Worm (Caenorhabditis elegans) whole organism, late embryonic: ENCODE results near the gene rpt-4.
A peak's percentile ranks its signal among the peaks of the same experiment; 100 is the strongest.

Source experiments
- C08G9.2 ChIP-seq: sonication (generic microtip); optimal IDR thresholded peaks from 2 replicates; lab custom pipeline; 2016; ENCODE audit warnings: mild to moderate bottlenecking, missing genetic modification characterization, moderate library complexity, missing compliant biosample characterization
- T23F11.4 ChIP-seq: fragments of 200-800 bp; sonication (Bioruptor generic); optimal IDR thresholded peaks from 2 replicates; lab custom pipeline; 2018; ENCODE audit warnings: mild to moderate bottlenecking, missing genetic modification characterization, missing compliant biosample characterization
- ceh-18 ChIP-seq: sonication (generic microtip); optimal IDR thresholded peaks from 2 replicates; lab custom pipeline; 2016; ENCODE audit warnings: missing genetic modification characterization, missing compliant biosample characterization
- ceh-2 ChIP-seq: sonication (generic microtip); optimal IDR thresholded peaks from 2 replicates; lab custom pipeline; 2016; ENCODE audit warnings: missing genotype, missing genetic modification characterization, missing compliant biosample characterization
- ceh-24 ChIP-seq: sonication (generic microtip); optimal IDR thresholded peaks from 2 replicates; lab custom pipeline; 2016; ENCODE audit warnings: mild to moderate bottlenecking, missing genetic modification characterization, missing compliant biosample characterization
- ceh-31 ChIP-seq: sonication (generic microtip); optimal IDR thresholded peaks from 2 replicates; lab custom pipeline; 2016; ENCODE audit warnings: missing genetic modification characterization, missing compliant biosample characterization
- ceh-45 ChIP-seq: fragments of 200-800 bp; sonication (Bioruptor generic); IDR thresholded peaks from 2 replicates; pipeline ENCODE4 v1.3.6; 2022; ENCODE audit warnings: missing genetic modification reagents, missing genetic modification characterization, missing compliant biosample characterization
- ceh-48 ChIP-seq: sonication (generic microtip); optimal IDR thresholded peaks from 2 replicates; lab custom pipeline; 2016; ENCODE audit warnings: missing genetic modification characterization, inconsistent platforms, missing compliant biosample characterization
- dmd-4 ChIP-seq: sonication (generic microtip); optimal IDR thresholded peaks from 2 replicates; lab custom pipeline; 2016; ENCODE audit warnings: borderline replicate concordance, missing genetic modification characterization, missing compliant biosample characterization
- ets-4 ChIP-seq: sonication (generic microtip); optimal IDR thresholded peaks from 2 replicates; lab custom pipeline; 2016; ENCODE audit warnings: missing genetic modification characterization, missing compliant biosample characterization
- fax-1 ChIP-seq: sonication (generic microtip); optimal IDR thresholded peaks from 2 replicates; lab custom pipeline; 2016; ENCODE audit warnings: missing genotype, missing genetic modification characterization, missing compliant biosample characterization
- gmeb-2 ChIP-seq: sonication (generic microtip); optimal IDR thresholded peaks from 2 replicates; lab custom pipeline; 2016; ENCODE audit warnings: missing genetic modification characterization, inconsistent platforms, missing compliant biosample characterization
- hlh-13 ChIP-seq: fragments of 200-800 bp; sonication (Bioruptor generic); optimal IDR thresholded peaks from 2 replicates; lab custom pipeline; 2018; ENCODE audit warnings: mild to moderate bottlenecking, missing genetic modification characterization, missing compliant biosample characterization
- hlh-6 ChIP-seq: sonication (generic microtip); optimal IDR thresholded peaks from 2 replicates; lab custom pipeline; 2016; ENCODE audit warnings: missing genotype, missing genetic modification characterization, missing compliant biosample characterization
- lin-11 ChIP-seq: fragments of 200-800 bp; sonication (Bioruptor generic); optimal IDR thresholded peaks from 2 replicates; lab custom pipeline; 2018; ENCODE audit warnings: mild to moderate bottlenecking, missing genetic modification characterization, missing compliant biosample characterization
- madf-2 ChIP-seq: sonication (generic microtip); optimal IDR thresholded peaks from 2 replicates; lab custom pipeline; 2017; ENCODE audit warnings: missing genetic modification characterization, missing compliant biosample characterization
- nfya-1 ChIP-seq: sonication (generic microtip); optimal IDR thresholded peaks from 2 replicates; lab custom pipeline; 2017; ENCODE audit warnings: missing genetic modification characterization, mild to moderate bottlenecking, missing compliant biosample characterization, antibody characterized with exemption, moderate library complexity
- nhr-232 ChIP-seq: sonication (generic microtip); optimal IDR thresholded peaks from 2 replicates; lab custom pipeline; 2016; ENCODE audit warnings: missing genetic modification characterization, missing compliant biosample characterization
- npax-4 ChIP-seq: sonication (generic microtip); optimal IDR thresholded peaks from 2 replicates; lab custom pipeline; 2016; ENCODE audit warnings: missing genetic modification characterization, missing compliant biosample characterization
- pag-3 ChIP-seq: sonication (generic microtip); optimal IDR thresholded peaks from 2 replicates; lab custom pipeline; 2016; ENCODE audit warnings: missing compliant biosample characterization, missing genetic modification characterization, borderline replicate concordance
- pqm-1 ChIP-seq: sonication (generic microtip); optimal IDR thresholded peaks from 2 replicates; lab custom pipeline; 2016; ENCODE audit warnings: missing genetic modification characterization, missing compliant biosample characterization
- ref-2 ChIP-seq: sonication (generic microtip); optimal IDR thresholded peaks from 2 replicates; lab custom pipeline; 2016; ENCODE audit warnings: missing genetic modification characterization, missing compliant biosample characterization
- sox-4 ChIP-seq: sonication (generic microtip); optimal IDR thresholded peaks from 2 replicates; lab custom pipeline; 2017; ENCODE audit warnings: mild to moderate bottlenecking, missing genetic modification characterization, inconsistent platforms, missing compliant biosample characterization
- syd-9 ChIP-seq: sonication (generic microtip); optimal IDR thresholded peaks from 2 replicates; lab custom pipeline; 2016; ENCODE audit warnings: mild to moderate bottlenecking, missing genetic modification characterization, moderate library complexity, missing compliant biosample characterization
- tbx-7 ChIP-seq: sonication (generic microtip); optimal IDR thresholded peaks from 2 replicates; lab custom pipeline; 2016; ENCODE audit warnings: missing genotype, missing genetic modification characterization, missing compliant biosample characterization
- unc-55 ChIP-seq: sonication (generic microtip); optimal IDR thresholded peaks from 2 replicates; lab custom pipeline; 2017; ENCODE audit warnings: missing biosample characterization, missing genetic modification reagents, missing genetic modification characterization
- ztf-16 ChIP-seq: sonication (generic microtip); optimal IDR thresholded peaks from 2 replicates; lab custom pipeline; 2017; ENCODE audit warnings: missing genetic modification characterization, missing compliant biosample characterization

Gene rpt-4

DNA sequence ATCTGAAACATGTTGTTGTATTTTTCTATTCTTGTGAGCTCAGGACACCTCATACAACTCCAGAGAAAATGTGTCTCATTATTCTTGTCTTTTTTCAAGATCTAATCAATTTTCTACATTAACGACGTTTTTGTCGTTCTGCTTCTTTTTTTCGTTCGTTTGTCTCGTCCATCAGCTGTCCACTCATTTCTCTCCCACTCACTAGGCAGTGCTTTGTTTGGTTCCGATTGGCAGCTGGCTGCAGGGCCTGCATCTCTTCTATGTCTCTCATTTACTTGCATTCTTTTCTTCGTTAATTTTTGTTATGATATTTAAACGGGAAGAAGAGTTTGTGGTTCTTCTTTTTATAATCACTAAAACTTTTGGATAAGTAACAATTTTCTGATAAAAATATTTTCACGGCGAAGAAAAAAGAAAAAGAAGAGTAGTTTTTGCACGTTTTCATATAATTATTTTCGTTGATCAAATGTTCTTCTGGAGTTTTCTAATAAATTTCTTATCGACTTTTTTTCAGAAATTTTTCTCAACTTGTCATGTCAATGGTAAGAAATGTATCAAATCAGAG, 44.6 kb downstream of the rpt-4 start, which contains the start of gene 2L52.1:
Gene 2L52.1 (plus strand): TSS at position 515 of the 565 bp plus-strand sequence.
- TF ChIP-seq C08G9.2 (no peak), syd-9 (tag; lab: Kevin White, UChicago) (no peak), ceh-45 (GFP tag; lab: Robert Waterston, UW) (no peak), pag-3 (tag; lab: Kevin White, UChicago) (no peak), unc-55 (peak; percentile 32), nhr-232 (tag; lab: Kevin White, UChicago) (no peak), fax-1 (tag; lab: Kevin White, UChicago) (no peak), ztf-16 (tag; lab: Kevin White, UChicago) (no peak), tbx-7 (tag; lab: Kevin White, UChicago) (no peak), ceh-31 (tag; lab: Kevin White, UChicago) (peak; percentile 15), ref-2 (tag; lab: Kevin White, UChicago) (no peak), nfya-1 (tag; lab: Kevin White, UChicago) (peak; percentile 61), ceh-48 (no peak), dmd-4 (tag; lab: Kevin White, UChicago) (no peak), ceh-24 (tag; lab: Kevin White, UChicago) (no peak)

DNA sequence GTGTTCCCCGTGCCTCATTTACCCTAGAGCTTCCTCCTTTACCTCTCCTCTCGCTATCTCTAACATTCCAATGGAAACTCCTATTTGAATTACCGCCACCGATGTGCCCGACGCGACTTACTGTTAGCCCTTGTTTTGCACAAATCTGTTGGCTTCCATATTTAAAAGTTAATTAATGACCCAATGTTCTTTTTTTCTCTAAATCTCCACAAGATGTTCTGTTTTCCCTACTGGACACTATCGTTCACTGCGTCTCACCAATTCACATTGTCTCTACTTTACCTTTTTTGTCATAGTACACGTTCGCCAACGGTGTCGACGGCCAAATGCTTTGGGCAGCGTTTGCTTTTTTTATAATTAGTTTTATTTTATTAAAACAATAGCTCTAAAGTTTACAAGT, 45.4 kb downstream of the rpt-4 start:
- TF ChIP-seq madf-2 (tag; lab: Kevin White, UChicago) (no peak), lin-11 (tag; lab: Kevin White, UChicago) (no peak), pqm-1 (tag; lab: Kevin White, UChicago) (no peak), unc-55 (no peak), ceh-18 (tag; lab: Kevin White, UChicago) (no peak), ceh-2 (tag; lab: Kevin White, UChicago) (no peak), hlh-6 (tag; lab: Kevin White, UChicago) (no peak), sox-4 (tag; lab: Kevin White, UChicago) (no peak), ets-4 (tag; lab: Kevin White, UChicago) (no peak), npax-4 (tag; lab: Kevin White, UChicago) (no peak), hlh-13 (GFP tag; lab: Kevin White, UChicago) (no peak), T23F11.4 (no peak), nhr-232 (tag; lab: Kevin White, UChicago) (no peak), gmeb-2 (tag; lab: Kevin White, UChicago) (no peak)
